Worm (Caenorhabditis elegans) whole organism, L3 larva: ENCODE results near the gene msp-81.

Source experiments
- nhr-28 ChIP-seq: fragments of 150-350 bp; optimal IDR thresholded peaks from 2 replicates; lab custom pipeline; 2014; ENCODE audit warnings: missing biosample characterization, missing genetic modification characterization
- nhr-76 ChIP-seq: fragments of 150-350 bp; sonication (generic microtip); optimal IDR thresholded peaks from 5 replicates; lab custom pipeline; 2014; ENCODE audit warnings: missing biosample characterization, missing genetic modification characterization

ce11 chrIV:9855712-9856111, 19.5 kb upstream of the msp-81 start, which contains the start of gene K07F5.12:
- no peak for TF ChIP-seq nhr-76
- TF ChIP-seq nhr-28: no peak
